Fruit fly (Drosophila melanogaster): ENCODE measurements around the gene Doc3.

Doc3 gene

dm6 chr3L:9019196-9019662 lies 14.2 kb downstream of the Doc3 start, which contains the start of gene Doc2 (continued):
- 0 out of 3 replicates have a peak, but pooled peaks have one; percentile 57 for TF ChIP-seq ci (GFP tag; IDR thresholded peaks at IDR 0.05)
- TF ChIP-seq bbx (GFP tag; IDR thresholded peaks at IDR 0.05; ENCODE audit: partially characterized antibody), result peak; percentile 44
- no peak for TF ChIP-seq unc-4 (GFP tag; IDR thresholded peaks at IDR 0.05; ENCODE audit: partially characterized antibody)
- TF ChIP-seq CG11504 (tag; optimal IDR thresholded peaks at IDR 0.05), result peak; percentile 79
- TF ChIP-seq HmgZ (tag; optimal IDR thresholded peaks at IDR 0.05), result no peak
- peak; percentile 62 for TF ChIP-seq CG5180 (GFP tag; optimal IDR thresholded peaks at IDR 0.05)
- no peak for TF ChIP-seq inv (GFP tag; IDR thresholded peaks at IDR 0.05; ENCODE audit: partially characterized antibody)
- TF ChIP-seq CG5953 (GFP tag; IDR thresholded peaks at IDR 0.05), result no peak
- TF ChIP-seq CG14441 (GFP tag; IDR thresholded peaks at IDR 0.05), result no peak
- TF ChIP-seq Elba2 (GFP tag; optimal IDR thresholded peaks at IDR 0.05), result no peak
- no peak for TF ChIP-seq dm (GFP tag; optimal IDR thresholded peaks at IDR 0.05)
- peak; percentile 97 for TF ChIP-seq CG10321 (GFP tag; IDR thresholded peaks at IDR 0.05)
- no peak for TF ChIP-seq BtbVII (GFP tag; optimal IDR thresholded peaks at IDR 0.05)
- TF ChIP-seq CG10979 (tag; optimal IDR thresholded peaks at IDR 0.05), result no peak
- no peak for TF ChIP-seq CG12155 (GFP tag; optimal IDR thresholded peaks at IDR 0.05)
- peak; percentile 59; the same call in 2 of the 3 replicates for TF ChIP-seq zen2 (GFP tag; IDR thresholded peaks at IDR 0.05; ENCODE audit: partially characterized antibody)
- peak; percentile 37 for TF ChIP-seq HmgD (GFP tag; optimal IDR thresholded peaks at IDR 0.05)
- no peak for TF ChIP-seq Atf-2 (GFP tag; optimal IDR thresholded peaks at IDR 0.05)
- TF ChIP-seq CG9932 (GFP tag; IDR thresholded peaks at IDR 0.05), result no peak
- TF ChIP-seq Doc2 (GFP tag; IDR thresholded peaks at IDR 0.05), result no peak
- TF ChIP-seq CG1832 (GFP tag; optimal IDR thresholded peaks at IDR 0.05), result peak; percentile 94
- TF ChIP-seq gce (GFP tag; IDR thresholded peaks at IDR 0.05), result 0 out of 3 replicates have a peak, but pooled peaks have one; percentile 18
- TF ChIP-seq Deaf1 (tag; optimal IDR thresholded peaks at IDR 0.05), result peak; percentile 33
- TF ChIP-seq CG17385 (GFP tag; optimal IDR thresholded peaks at IDR 0.05), result no peak
- no peak for TF ChIP-seq esg (GFP tag; conservative IDR thresholded peaks at IDR 0.05)
- TF ChIP-seq vvl (GFP tag; IDR thresholded peaks at IDR 0.05), result peak; percentile 46
- no peak for TF ChIP-seq Hand (GFP tag; optimal IDR thresholded peaks at IDR 0.05)
- TF ChIP-seq lov (optimal IDR thresholded peaks at IDR 0.05), result no peak
- TF ChIP-seq lov (GFP tag; IDR thresholded peaks at IDR 0.05), result 0 out of 3 replicates have a peak, but pooled peaks have one; percentile 10
- no peak for TF ChIP-seq sob (GFP tag; IDR thresholded peaks at IDR 0.05)
- TF ChIP-seq HHEX (GFP tag; optimal IDR thresholded peaks at IDR 0.05), result no peak

- TF ChIP-seq ken (GFP tag; IDR thresholded peaks at IDR 0.05) (no peak), repo (GFP tag; optimal IDR thresholded peaks at IDR 0.05) (no peak), CG32532 (GFP tag; IDR thresholded peaks at IDR 0.05) (no peak), Ada2b (GFP tag; IDR thresholded peaks at IDR 0.05) (no peak), pzg (GFP tag; optimal IDR thresholded peaks at IDR 0.05) (no peak), Dek (tag; optimal IDR thresholded peaks at IDR 0.05) (no peak), sna (GFP tag; IDR thresholded peaks at IDR 0.05; ENCODE audit: partially characterized antibody) (no peak), CG14965 (GFP tag; optimal IDR thresholded peaks at IDR 0.05; ENCODE audit: borderline replicate concordance) (no peak), Xrp1 (GFP tag; IDR thresholded peaks at IDR 0.05) (peak; percentile 25; the same call in 1 of the 2 replicates), Ets65A (GFP tag) (peak; percentile 33), jumu (GFP tag; optimal IDR thresholded peaks at IDR 0.05) (no peak), fd3F (GFP tag; optimal IDR thresholded peaks at IDR 0.05) (no peak), CG7372 (GFP tag; IDR thresholded peaks at IDR 0.05) (0 out of 2 replicates have a peak, but pooled peaks have one; percentile 15), Trl (optimal IDR thresholded peaks at IDR 0.05) (no peak), Trl (GFP tag; optimal IDR thresholded peaks at IDR 0.05) (no peak), seq (GFP tag; IDR thresholded peaks at IDR 0.05) (no peak), cwo (GFP tag; optimal IDR thresholded peaks at IDR 0.05) (peak; percentile 26), row (GFP tag; IDR thresholded peaks at IDR 0.05) (no peak), HmgZ (tag; optimal IDR thresholded peaks at IDR 0.05) (no peak), wek (GFP tag; optimal IDR thresholded peaks at IDR 0.05) (no peak)
These were observed 15.7 kb downstream of the Doc3 start for dm6 chr3L:9020436-9021370.

Data from whole organism, embryonic.